Fruit fly (Drosophila melanogaster) whole organism, embryonic: Measurements from ENCODE around the gene DPCoAC.

Experiments
- CG11398 ChIP-seq: fragments of 200-800 bp; sonication (Bioruptor generic); optimal IDR thresholded peaks from 2 replicates; lab custom pipeline; 2016; ENCODE audit warnings: missing biosample characterization, missing genetic modification characterization
- CG12071 ChIP-seq: fragments of 200-800 bp; sonication (Bioruptor generic); optimal IDR thresholded peaks from 3 replicates; lab custom pipeline; 2018; ENCODE audit warnings: missing biosample characterization, mild to moderate bottlenecking, missing genetic modification characterization
- CG12769 ChIP-seq: fragments of 200-800 bp; sonication (Bioruptor generic); optimal IDR thresholded peaks from 2 replicates; lab custom pipeline; 2019; ENCODE audit warnings: missing biosample characterization, mild to moderate bottlenecking, missing genetic modification characterization, moderate library complexity
- CG12942 ChIP-seq: fragments of 200-800 bp; sonication (Bioruptor generic); optimal IDR thresholded peaks from 3 replicates; lab custom pipeline; 2016; ENCODE audit warnings: missing biosample characterization, missing genetic modification characterization
- CG13123 ChIP-seq: fragments of 200-800 bp; sonication (Bioruptor generic); optimal IDR thresholded peaks from 2 replicates; lab custom pipeline; 2016; ENCODE audit warnings: missing biosample characterization, missing genetic modification characterization
- CG15479 ChIP-seq: fragments of 200-800 bp; sonication (Bioruptor generic); optimal IDR thresholded peaks from 3 replicates; lab custom pipeline; 2019; ENCODE audit warnings: missing biosample characterization, mild to moderate bottlenecking, missing genetic modification characterization, moderate library complexity
- CG17328 ChIP-seq: fragments of 200-800 bp; sonication (Bioruptor generic); IDR thresholded peaks from 2 replicates; pipeline ENCODE4 v1.3.6; 2022; ENCODE audit warnings: missing biosample characterization, missing genetic modification characterization
- CG17912 ChIP-seq: fragments of 200-800 bp; sonication (Bioruptor generic); optimal IDR thresholded peaks from 2 replicates; lab custom pipeline; 2018; ENCODE audit warnings: missing biosample characterization, mild to moderate bottlenecking, missing genetic modification characterization
- CG2116 ChIP-seq: fragments of 200-800 bp; sonication (Bioruptor generic); optimal IDR thresholded peaks from 3 replicates; lab custom pipeline; 2018; ENCODE audit warnings: missing biosample characterization, mild to moderate bottlenecking, missing genetic modification characterization
- CG2199 ChIP-seq: fragments of 200-800 bp; sonication (Bioruptor generic); IDR thresholded peaks from 3 replicates; pipeline ENCODE4 v1.3.6; 2022; ENCODE audit warnings: missing biosample characterization, missing genetic modification characterization
- CG4707 ChIP-seq: fragments of 200-800 bp; sonication (Bioruptor generic); optimal IDR thresholded peaks from 2 replicates; lab custom pipeline; 2018; ENCODE audit warnings: missing biosample characterization, mild to moderate bottlenecking, missing genetic modification characterization, moderate library complexity
- CG5245 ChIP-seq: fragments of 200-800 bp; sonication (Bioruptor generic); optimal IDR thresholded peaks from 3 replicates; lab custom pipeline; 2016; ENCODE audit warnings: missing biosample characterization, missing genetic modification characterization
- CG5953 ChIP-seq: fragments of 200-800 bp; sonication (Bioruptor generic); IDR thresholded peaks from 2 replicates; pipeline ENCODE4 v1.3.6; 2022; ENCODE audit warnings: missing biosample characterization, missing genetic modification characterization
- CHES-1-like ChIP-seq: fragments of 200-800 bp; sonication (Bioruptor generic); optimal IDR thresholded peaks from 2 replicates; lab custom pipeline; 2016; ENCODE audit warnings: missing biosample characterization, missing genetic modification characterization
- D ChIP-seq, 2 experiments: fragments of 200-800 bp in 1 of 2; fragments of >200 bp in 1 of 2; sonication (Bioruptor generic) in 1 of 2; optimal IDR thresholded peaks; 2 replicates in 1 of 2; 3 replicates in 1 of 2; lab custom pipeline; 2017; ENCODE audit warnings: mild to moderate bottlenecking in 1 of 2, missing biosample characterization in 1 of 2, missing genetic modification characterization in 1 of 2, missing genetic modification reagents in 1 of 2
- Eip74EF ChIP-seq, 2 experiments: fragments of 200-800 bp in 1 of 2; fragments of >200 bp in 1 of 2; sonication (Bioruptor generic) in 1 of 2; optimal IDR thresholded peaks; 2 replicates each; lab custom pipeline; 2017 to 2019; ENCODE audit warnings: missing biosample characterization in 2 of 2, missing genetic modification characterization in 2 of 2, mild to moderate bottlenecking in 1 of 2, moderate library complexity in 1 of 2
- Fer1 ChIP-seq: fragments of 200-800 bp; sonication (Bioruptor generic); optimal IDR thresholded peaks from 2 replicates; lab custom pipeline; 2017; ENCODE audit warnings: missing biosample characterization, mild to moderate bottlenecking, missing genetic modification characterization
- HLH4C ChIP-seq: fragments of 200-800 bp; sonication (Bioruptor generic); IDR thresholded peaks from 3 replicates; pipeline ENCODE4 v1.3.6; 2022; ENCODE audit warnings: missing biosample characterization, missing genetic modification characterization; ENCODE audit not compliant: partially characterized antibody
- Hey ChIP-seq: fragments of 200-800 bp; sonication (Bioruptor generic); optimal IDR thresholded peaks from 3 replicates; lab custom pipeline; 2018; ENCODE audit warnings: missing biosample characterization, mild to moderate bottlenecking, missing genetic modification characterization
- Lhr ChIP-seq: fragments of 200-800 bp; sonication (Bioruptor generic); optimal IDR thresholded peaks from 3 replicates; lab custom pipeline; 2017; ENCODE audit warnings: mild to moderate bottlenecking, missing biosample characterization, missing genetic modification reagents, missing genetic modification characterization
- Mrtf ChIP-seq: fragments of 200-800 bp; sonication (Bioruptor generic); IDR thresholded peaks from 3 replicates; pipeline ENCODE4 v1.3.6; 2022; ENCODE audit warnings: missing biosample characterization, missing genetic modification characterization
- Scr ChIP-seq: fragments of 200-800 bp; sonication (Bioruptor generic); IDR thresholded peaks from 2 replicates; pipeline ENCODE4 v1.3.6; 2022; ENCODE audit warnings: missing biosample characterization, missing genetic modification characterization; ENCODE audit not compliant: partially characterized antibody
- Stat92E ChIP-seq, 3 experiments: fragments of >200 bp in 2 of 3; fragments of 200-800 bp in 1 of 3; sonication (Bioruptor generic) in 1 of 3; optimal IDR thresholded peaks; 2 replicates each; lab custom pipeline; 2017 to 2019; ENCODE audit warnings: missing biosample characterization in 3 of 3, missing genetic modification characterization in 3 of 3, mild to moderate bottlenecking in 1 of 3, moderate library complexity in 1 of 3
- Taf1 ChIP-seq: fragments of 200-800 bp; sonication (Bioruptor generic); IDR thresholded peaks from 2 replicates; pipeline ENCODE4 v1.3.6; 2022; ENCODE audit warnings: missing biosample characterization, missing genetic modification characterization
- Trl ChIP-seq, 3 experiments: fragments of >200 bp in 2 of 3; fragments of 200-800 bp in 1 of 3; sonication (Bioruptor generic) in 1 of 3; optimal IDR thresholded peaks; 2 replicates in 1 of 3; 3 replicates in 2 of 3; lab custom pipeline; 2016 to 2017; ENCODE audit warnings: missing biosample characterization in 1 of 3, missing genetic modification characterization in 1 of 3
- Xbp1 ChIP-seq: fragments of 200-800 bp; sonication (Bioruptor generic); optimal IDR thresholded peaks from 3 replicates; lab custom pipeline; 2016; ENCODE audit warnings: missing biosample characterization, mild to moderate bottlenecking, missing genetic modification characterization
- Xrp1 ChIP-seq: fragments of 200-800 bp; sonication (Bioruptor generic); IDR thresholded peaks from 2 replicates; pipeline ENCODE4 v1.3.6; 2022; ENCODE audit warnings: missing biosample characterization, missing genetic modification characterization
- ara ChIP-seq: fragments of 200-800 bp; sonication (Bioruptor generic); IDR thresholded peaks from 2 replicates; pipeline ENCODE4 v1.3.6; 2022; ENCODE audit warnings: missing biosample characterization, missing genetic modification characterization
- cad ChIP-seq: fragments of >200 bp; optimal IDR thresholded peaks from 2 replicates; lab custom pipeline; 2017; ENCODE audit warnings: missing biosample characterization, missing genetic modification characterization
- disco-r ChIP-seq: fragments of 200-800 bp; sonication (Bioruptor generic); optimal IDR thresholded peaks from 2 replicates; lab custom pipeline; 2016; ENCODE audit warnings: missing biosample characterization, missing genetic modification characterization
- ems ChIP-seq: fragments of 200-800 bp; sonication (Bioruptor generic); optimal IDR thresholded peaks from 3 replicates; lab custom pipeline; 2016; ENCODE audit warnings: missing biosample characterization, missing genetic modification characterization
- fd102C ChIP-seq: fragments of 200-800 bp; sonication (Bioruptor generic); optimal IDR thresholded peaks from 2 replicates; lab custom pipeline; 2018; ENCODE audit warnings: missing biosample characterization, mild to moderate bottlenecking, missing genetic modification characterization, moderate library complexity
- fd3F ChIP-seq: fragments of 200-800 bp; sonication (Bioruptor generic); optimal IDR thresholded peaks from 2 replicates; lab custom pipeline; 2018; ENCODE audit warnings: missing biosample characterization, mild to moderate bottlenecking, missing genetic modification characterization, moderate library complexity
- grau ChIP-seq: fragments of 200-800 bp; optimal IDR thresholded peaks from 3 replicates; lab custom pipeline; 2019; ENCODE audit warnings: missing biosample characterization, mild to moderate bottlenecking, missing genetic modification characterization, moderate library complexity
- grn ChIP-seq: fragments of 200-800 bp; sonication (Bioruptor generic); optimal IDR thresholded peaks from 3 replicates; lab custom pipeline; 2017; ENCODE audit warnings: missing biosample characterization, missing genetic modification characterization
- gsb-n ChIP-seq: fragments of 200-800 bp; sonication (Bioruptor generic); optimal IDR thresholded peaks from 3 replicates; lab custom pipeline; 2018; ENCODE audit warnings: missing biosample characterization, mild to moderate bottlenecking, missing genetic modification characterization
- insv ChIP-seq, 2 experiments: fragments of 200-800 bp; sonication (Bioruptor generic); optimal IDR thresholded peaks; 3 replicates each; lab custom pipeline; 2016 to 2018; ENCODE audit warnings: missing biosample characterization in 2 of 2, missing genetic modification characterization in 2 of 2
- kni ChIP-seq: fragments of 200-800 bp; sonication (Bioruptor generic); optimal IDR thresholded peaks from 3 replicates; lab custom pipeline; 2017; ENCODE audit warnings: mild to moderate bottlenecking, missing biosample characterization, missing genetic modification reagents, missing genetic modification characterization
- mam ChIP-seq: fragments of 200-800 bp; sonication (Bioruptor generic); optimal IDR thresholded peaks from 3 replicates; lab custom pipeline; 2016; ENCODE audit warnings: missing biosample characterization, missing genetic modification characterization
- nom ChIP-seq: fragments of 200-800 bp; sonication (Bioruptor generic); optimal IDR thresholded peaks from 2 replicates; lab custom pipeline; 2017; ENCODE audit warnings: missing biosample characterization, missing genetic modification characterization, mild to moderate bottlenecking, moderate library complexity, missing genetic modification reagents
- onecut ChIP-seq: fragments of 200-800 bp; sonication (Bioruptor generic); IDR thresholded peaks from 2 replicates; pipeline ENCODE4 v1.3.6; 2022; ENCODE audit warnings: missing biosample characterization, missing genetic modification characterization
- otp ChIP-seq: fragments of 200-800 bp; sonication (Bioruptor generic); IDR thresholded peaks from 3 replicates; pipeline ENCODE4, ENCODE4 v1.3.6; 2022; ENCODE audit warnings: missing biosample characterization, missing genetic modification characterization
- peb ChIP-seq: fragments of 200-800 bp; sonication (Bioruptor generic); IDR thresholded peaks from 2 replicates; pipeline ENCODE4 v1.3.6; 2022; ENCODE audit warnings: missing biosample characterization, missing genetic modification characterization
- rib ChIP-seq: fragments of 200-800 bp; sonication (Bioruptor generic); IDR thresholded peaks from 2 replicates; pipeline ENCODE4 v1.3.6; 2022; ENCODE audit warnings: missing biosample characterization, missing genetic modification characterization
- stc ChIP-seq: fragments of 200-800 bp; sonication (Bioruptor generic); IDR thresholded peaks from 2 replicates; pipeline ENCODE4 v1.3.6; 2022; ENCODE audit warnings: missing biosample characterization, missing genetic modification characterization
- tll ChIP-seq, 2 experiments: fragments of 200-800 bp in 1 of 2; fragments of >200 bp in 1 of 2; sonication (Bioruptor generic) in 1 of 2; optimal IDR thresholded peaks; 2 replicates each; lab custom pipeline; 2017 to 2019; ENCODE audit warnings: missing biosample characterization in 2 of 2, missing genetic modification characterization in 2 of 2, mild to moderate bottlenecking in 1 of 2, moderate library complexity in 1 of 2
- vfl ChIP-seq: fragments of 200-800 bp; sonication (Bioruptor generic); optimal IDR thresholded peaks from 2 replicates; lab custom pipeline; 2016; ENCODE audit warnings: missing biosample characterization, missing genetic modification characterization
- zen2 ChIP-seq: fragments of 200-800 bp; sonication (Bioruptor generic); IDR thresholded peaks from 3 replicates; pipeline ENCODE4 v1.3.6; 2022; ENCODE audit warnings: missing biosample characterization, missing genetic modification characterization; ENCODE audit not compliant: partially characterized antibody

The DPCoAC gene

DNA sequence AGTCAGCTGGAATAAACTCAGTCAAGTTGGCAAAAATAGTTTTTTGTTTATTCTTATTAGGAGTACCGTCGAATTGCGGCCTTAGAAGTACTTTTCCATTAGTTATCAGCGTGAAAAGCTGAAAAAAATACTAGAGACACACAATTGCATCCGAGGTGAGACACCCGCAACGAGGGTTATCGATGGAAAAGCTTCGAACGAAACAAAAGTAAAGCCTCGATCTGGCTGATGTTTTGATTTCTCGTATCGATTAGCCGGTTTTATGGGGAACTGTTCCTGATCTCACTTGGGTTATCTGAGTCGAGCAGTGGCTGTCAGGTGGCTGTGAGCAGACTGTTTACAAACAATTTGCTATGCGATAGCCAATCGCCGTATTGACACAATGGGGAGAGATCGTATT is 13.7 kb downstream of the DPCoAC start:
- TF ChIP-seq CG17328 (GFP tag; lab: Robert Waterston, UW) (no peak), Hey (no peak), Eip74EF (GFP tag; optimal IDR thresholded peaks at IDR 0.05; lab: Kevin White, UChicago) (no peak), CG4707 (GFP tag; lab: Kevin White, UChicago) (no peak), grn (GFP tag; lab: Kevin White, UChicago) (peak; percentile 28), insv (GFP tag; optimal IDR thresholded peaks at IDR 0.05; lab: Kevin White, UChicago) (peak in 1 of 2 experiments; percentile 66), nom (no peak), D (optimal IDR thresholded peaks at IDR 0.05; lab: Kevin White, UChicago) (no peak), D (GFP tag; optimal IDR thresholded peaks at IDR 0.05; lab: Kevin White, UChicago) (no peak), CG5953 (GFP tag; lab: Robert Waterston, UW) (no peak), peb (GFP tag; lab: Robert Waterston, UW) (no peak), tll (GFP tag; optimal IDR thresholded peaks at IDR 0.05; lab: Kevin White, UChicago) (no peak), Xrp1 (GFP tag; lab: Robert Waterston, UW) (no peak), HLH4C (GFP tag; lab: Robert Waterston, UW) (no peak)

DNA sequence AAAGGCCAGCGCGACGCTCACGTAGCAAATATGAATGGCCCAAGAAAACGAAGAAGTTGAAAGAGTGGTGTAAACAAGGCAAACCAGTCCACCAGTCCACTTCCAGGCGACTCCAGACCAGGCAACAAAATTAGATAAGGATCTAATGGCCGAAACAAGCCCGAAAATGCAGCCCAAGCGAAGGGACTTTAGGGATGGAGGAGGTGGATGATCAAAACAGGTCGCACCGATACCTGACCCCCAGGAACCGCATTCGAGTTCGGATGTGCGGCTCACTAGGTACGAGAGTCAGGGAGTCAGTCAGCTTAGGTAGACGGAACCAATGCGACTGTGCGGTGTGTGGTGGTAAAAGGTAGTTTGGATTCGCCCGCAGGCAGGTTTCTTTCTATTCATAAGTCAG is 14.2 kb downstream of the DPCoAC start:
- TF ChIP-seq Mrtf, result no peak
- peak; percentile 3 for TF ChIP-seq CG15479 (GFP tag; lab: Kevin White, UChicago)
- TF ChIP-seq Trl (optimal IDR thresholded peaks at IDR 0.05; lab: Kevin White, UChicago), result no peak
- no peak for TF ChIP-seq Trl (GFP tag; optimal IDR thresholded peaks at IDR 0.05; lab: Kevin White, UChicago)
- TF ChIP-seq Fer1 (GFP tag; lab: Kevin White, UChicago), result no peak
- TF ChIP-seq otp (GFP tag; lab: Robert Waterston, UW), result no peak
- no peak for TF ChIP-seq fd3F
- no peak for TF ChIP-seq grau (tag; lab: Kevin White, UChicago)
- no peak for TF ChIP-seq ems (GFP tag; lab: Kevin White, UChicago)
- peak; percentile 27 for TF ChIP-seq cad (GFP tag; lab: Kevin White, UChicago)
- no peak for TF ChIP-seq CG17328 (GFP tag; lab: Robert Waterston, UW)
- TF ChIP-seq CHES-1-like (GFP tag; lab: Kevin White, UChicago), result no peak
- no peak for TF ChIP-seq CG5245 (GFP tag; lab: Kevin White, UChicago)
- peak; percentile 26 for TF ChIP-seq vfl
- peak; percentile 54; the same call in 1 of the 3 replicates for TF ChIP-seq CG2199 (GFP tag; lab: Robert Waterston, UW)
- no peak for TF ChIP-seq CG11398 (GFP tag; lab: Kevin White, UChicago)
- TF ChIP-seq ara (GFP tag; lab: Robert Waterston, UW), result no peak
- no peak for TF ChIP-seq disco-r (GFP tag; lab: Kevin White, UChicago)
- TF ChIP-seq zen2 (GFP tag; lab: Robert Waterston, UW), result no peak
- no peak for TF ChIP-seq onecut (GFP tag; lab: Robert Waterston, UW)
- no peak for TF ChIP-seq Lhr (GFP tag; lab: Kevin White, UChicago)
- TF ChIP-seq CG12942 (GFP tag; lab: Kevin White, UChicago), result no peak
- TF ChIP-seq CG2116, result no peak
- no peak for TF ChIP-seq mam (GFP tag; lab: Kevin White, UChicago)
- no peak for TF ChIP-seq stc
- TF ChIP-seq CG13123, result no peak
- TF ChIP-seq rib (GFP tag; lab: Robert Waterston, UW), result no peak
- no peak for TF ChIP-seq gsb-n (tag; lab: Kevin White, UChicago)
- no peak for TF ChIP-seq CG17912
- TF ChIP-seq CG12769, result no peak
- TF ChIP-seq kni (GFP tag; lab: Kevin White, UChicago), result peak; percentile 94
- no peak for TF ChIP-seq Xbp1 (GFP tag; lab: Kevin White, UChicago)
- TF ChIP-seq fd102C (GFP tag; lab: Kevin White, UChicago), result no peak
- no peak for TF ChIP-seq Taf1 (GFP tag; lab: Robert Waterston, UW)
- no peak for TF ChIP-seq insv (GFP tag; optimal IDR thresholded peaks at IDR 0.05; lab: Kevin White, UChicago)
- TF ChIP-seq Stat92E (GFP tag; optimal IDR thresholded peaks at IDR 0.05; lab: Kevin White, UChicago), result peak in 1 of 3 experiments; percentile 89
- TF ChIP-seq Scr (GFP tag; lab: Robert Waterston, UW), result no peak
- no peak for TF ChIP-seq CG12071 (GFP tag; lab: Kevin White, UChicago)
